Fruit fly (Drosophila melanogaster) whole organism, wandering third instar larva: ENCODE measurements around the gene Ilk.
A peak's percentile ranks its signal among the peaks of the same experiment; 100 is the strongest.

Source experiments
- Abd-B ChIP-seq: fragments of >200 bp; optimal IDR thresholded peaks from 2 replicates; lab custom pipeline; 2017; ENCODE audit warnings: missing biosample characterization, missing genetic modification characterization
- CG32264 ChIP-seq: fragments of 200-800 bp; sonication (Bioruptor generic); optimal IDR thresholded peaks from 2 replicates; lab custom pipeline; 2016; ENCODE audit warnings: missing biosample characterization, missing genetic modification characterization
- CG9705 ChIP-seq: fragments of 200-800 bp; sonication (Bioruptor generic); optimal IDR thresholded peaks from 2 replicates; lab custom pipeline; 2018; ENCODE audit warnings: missing biosample characterization, mild to moderate bottlenecking, missing genetic modification characterization
- CrebA ChIP-seq: fragments of 200-800 bp; sonication (Bioruptor generic); optimal IDR thresholded peaks from 2 replicates; lab custom pipeline; 2016; ENCODE audit warnings: missing biosample characterization, mild to moderate bottlenecking, missing genetic modification characterization, borderline replicate concordance
- Dfd ChIP-seq: fragments of >200 bp; optimal IDR thresholded peaks from 2 replicates; lab custom pipeline; 2017; ENCODE audit warnings: missing biosample characterization, missing genetic modification characterization
- Dif ChIP-seq: fragments of 200-275, 200-300 bp; sonication (Bioruptor generic); optimal IDR thresholded peaks from 2 replicates; lab custom pipeline; 2018; ENCODE audit warnings: missing biosample characterization, missing genetic modification characterization; ENCODE audit not compliant: partially characterized antibody
- GATAd ChIP-seq: sonication (Bioruptor generic); optimal IDR thresholded peaks from 2 replicates; lab custom pipeline; 2016; ENCODE audit warnings: missing biosample characterization, missing genetic modification characterization
- HLH106 ChIP-seq: fragments of 200-800 bp; optimal IDR thresholded peaks from 3 replicates; lab custom pipeline; 2019; ENCODE audit warnings: missing biosample characterization, mild to moderate bottlenecking, missing genetic modification characterization, moderate library complexity
- Hnf4 ChIP-seq: fragments of 200-800 bp; sonication (Bioruptor generic); optimal IDR thresholded peaks from 2 replicates; lab custom pipeline; 2016; ENCODE audit warnings: missing biosample characterization, mild to moderate bottlenecking, missing genetic modification characterization
- Hr78 ChIP-seq: fragments of >200 bp; optimal IDR thresholded peaks from 2 replicates; lab custom pipeline; 2017; ENCODE audit warnings: missing biosample characterization, missing genetic modification characterization
- Hr83 ChIP-seq: fragments of 200-300 bp; sonication (Bioruptor generic); optimal IDR thresholded peaks from 2 replicates; lab custom pipeline; 2016; ENCODE audit warnings: missing biosample characterization, mild to moderate bottlenecking, missing genetic modification characterization, moderate library complexity; ENCODE audit not compliant: poor library complexity, severe bottlenecking
- Jra ChIP-seq: sonication (Bioruptor generic); optimal IDR thresholded peaks from 2 replicates; lab custom pipeline; 2016; ENCODE audit warnings: missing biosample characterization, missing genetic modification characterization
- Mio ChIP-seq: sonication (Bioruptor generic); optimal IDR thresholded peaks from 2 replicates; lab custom pipeline; 2016; ENCODE audit warnings: missing biosample characterization, missing genetic modification characterization
- Myc ChIP-seq: fragments of >200 bp; optimal IDR thresholded peaks from 2 replicates; lab custom pipeline; 2017
- N ChIP-seq: fragments of >200 bp; optimal IDR thresholded peaks from 2 replicates; lab custom pipeline; 2018; ENCODE audit warnings: missing biosample characterization, missing external identifiers, missing genetic modification characterization
- OdsH ChIP-seq: fragments of 200-800 bp; sonication (Bioruptor generic); optimal IDR thresholded peaks from 2 replicates; lab custom pipeline; 2016; ENCODE audit warnings: missing biosample characterization, mild to moderate bottlenecking, missing genetic modification characterization
- Rel ChIP-seq, 2 experiments: fragments of 200-800 bp; sonication (Bioruptor generic) in 1 of 2; optimal IDR thresholded peaks; 2 replicates in 1 of 2; 3 replicates in 1 of 2; lab custom pipeline; 2016 to 2019; ENCODE audit warnings: mild to moderate bottlenecking in 2 of 2, missing biosample characterization in 2 of 2, missing genetic modification characterization in 2 of 2, moderate library complexity in 1 of 2
- Sp1 ChIP-seq: fragments of 200-800 bp; sonication (Bioruptor generic); optimal IDR thresholded peaks from 3 replicates; lab custom pipeline; 2019; ENCODE audit warnings: missing biosample characterization, mild to moderate bottlenecking, missing genetic modification characterization, moderate library complexity
- Vsx2 ChIP-seq: fragments of 200-300, 225-300 bp; sonication (Bioruptor generic); optimal IDR thresholded peaks from 2 replicates; lab custom pipeline; 2018; ENCODE audit warnings: missing biosample characterization, missing genetic modification characterization; ENCODE audit not compliant: partially characterized antibody
- br ChIP-seq: fragments of 200-800 bp; sonication (Bioruptor generic); optimal IDR thresholded peaks from 2 replicates; lab custom pipeline; 2016; ENCODE audit warnings: missing biosample characterization, missing genetic modification characterization
- brk ChIP-seq: fragments of 200-800 bp; sonication (Bioruptor generic); optimal IDR thresholded peaks from 2 replicates; lab custom pipeline; 2016; ENCODE audit warnings: missing biosample characterization, mild to moderate bottlenecking, missing genetic modification characterization
- dl ChIP-seq, 2 experiments: fragments of 175-275, 200-275 bp in 1 of 2; fragments of 200-275 bp in 1 of 2; sonication (Bioruptor generic); optimal IDR thresholded peaks; lab custom pipeline; 2018; ENCODE audit warnings: mild to moderate bottlenecking in 2 of 2, missing biosample characterization in 2 of 2, missing genetic modification characterization in 2 of 2, moderate library complexity in 2 of 2; ENCODE audit not compliant: partially characterized antibody in 2 of 2, insufficient read depth in 1 of 2
- dmrt93B ChIP-seq: fragments of 200-800 bp; sonication (Bioruptor generic); optimal IDR thresholded peaks from 2 replicates; lab custom pipeline; 2018; ENCODE audit warnings: missing biosample characterization, mild to moderate bottlenecking, missing genetic modification characterization
- dsf ChIP-seq: sonication (Bioruptor generic); optimal IDR thresholded peaks from 2 replicates; lab custom pipeline; 2016; ENCODE audit warnings: missing biosample characterization, missing genetic modification characterization, borderline replicate concordance
- ey ChIP-seq: fragments of 200-800 bp; sonication (Bioruptor generic); optimal IDR thresholded peaks from 2 replicates; lab custom pipeline; 2016; ENCODE audit warnings: missing biosample characterization, missing genetic modification characterization
- foxo ChIP-seq, 2 experiments: fragments of 200-800 bp; sonication (Bioruptor generic); optimal IDR thresholded peaks; 2 replicates in 1 of 2; 3 replicates in 1 of 2; lab custom pipeline; 2016 to 2017; ENCODE audit warnings: missing biosample characterization in 2 of 2, missing genetic modification characterization in 2 of 2
- fru ChIP-seq: fragments of 200-800 bp; sonication (Bioruptor generic); optimal IDR thresholded peaks from 3 replicates; lab custom pipeline; 2016; ENCODE audit warnings: missing biosample characterization, mild to moderate bottlenecking, missing genetic modification characterization
- h ChIP-seq: fragments of 200-800 bp; sonication (Bioruptor generic); optimal IDR thresholded peaks from 3 replicates; lab custom pipeline; 2016; ENCODE audit warnings: missing biosample characterization, mild to moderate bottlenecking, missing genetic modification characterization
- jim ChIP-seq: fragments of 175-275, 200-325 bp; sonication (Bioruptor generic); optimal IDR thresholded peaks from 2 replicates; lab custom pipeline; 2016; ENCODE audit warnings: missing biosample characterization, mild to moderate bottlenecking, missing genetic modification characterization
- lola ChIP-seq: fragments of >200 bp; optimal IDR thresholded peaks from 2 replicates; lab custom pipeline; 2017; ENCODE audit warnings: missing biosample characterization, missing genetic modification characterization
- pan ChIP-seq: fragments of >200 bp; optimal IDR thresholded peaks from 2 replicates; lab custom pipeline; 2017
- psq ChIP-seq: fragments of 200-800 bp; sonication (Bioruptor generic); optimal IDR thresholded peaks from 3 replicates; lab custom pipeline; 2017; ENCODE audit warnings: missing biosample characterization, mild to moderate bottlenecking, missing genetic modification characterization, moderate library complexity
- rgr ChIP-seq: fragments of 200-800 bp; sonication (Bioruptor generic); optimal IDR thresholded peaks from 3 replicates; lab custom pipeline; 2016; ENCODE audit warnings: missing biosample characterization, mild to moderate bottlenecking, missing genetic modification characterization
- sage ChIP-seq: fragments of 200-800 bp; sonication (Bioruptor generic); optimal IDR thresholded peaks from 2 replicates; lab custom pipeline; 2016; ENCODE audit warnings: missing biosample characterization, mild to moderate bottlenecking, missing genetic modification characterization
- sv ChIP-seq: fragments of 200-800 bp; sonication (Bioruptor generic); optimal IDR thresholded peaks from 3 replicates; lab custom pipeline; 2016; ENCODE audit warnings: missing biosample characterization, missing genetic modification characterization
- tai ChIP-seq: sonication (Bioruptor generic); optimal IDR thresholded peaks from 2 replicates; lab custom pipeline; 2016; ENCODE audit warnings: missing biosample characterization, missing genetic modification characterization
- usp ChIP-seq: fragments of >200 bp; optimal IDR thresholded peaks from 2 replicates; lab custom pipeline; 2017; ENCODE audit warnings: missing biosample characterization, missing genetic modification characterization
- woc ChIP-seq: sonication (Bioruptor generic); optimal IDR thresholded peaks from 2 replicates; lab custom pipeline; 2016; ENCODE audit warnings: missing biosample characterization, mild to moderate bottlenecking, missing genetic modification characterization

Gene Ilk

DNA sequence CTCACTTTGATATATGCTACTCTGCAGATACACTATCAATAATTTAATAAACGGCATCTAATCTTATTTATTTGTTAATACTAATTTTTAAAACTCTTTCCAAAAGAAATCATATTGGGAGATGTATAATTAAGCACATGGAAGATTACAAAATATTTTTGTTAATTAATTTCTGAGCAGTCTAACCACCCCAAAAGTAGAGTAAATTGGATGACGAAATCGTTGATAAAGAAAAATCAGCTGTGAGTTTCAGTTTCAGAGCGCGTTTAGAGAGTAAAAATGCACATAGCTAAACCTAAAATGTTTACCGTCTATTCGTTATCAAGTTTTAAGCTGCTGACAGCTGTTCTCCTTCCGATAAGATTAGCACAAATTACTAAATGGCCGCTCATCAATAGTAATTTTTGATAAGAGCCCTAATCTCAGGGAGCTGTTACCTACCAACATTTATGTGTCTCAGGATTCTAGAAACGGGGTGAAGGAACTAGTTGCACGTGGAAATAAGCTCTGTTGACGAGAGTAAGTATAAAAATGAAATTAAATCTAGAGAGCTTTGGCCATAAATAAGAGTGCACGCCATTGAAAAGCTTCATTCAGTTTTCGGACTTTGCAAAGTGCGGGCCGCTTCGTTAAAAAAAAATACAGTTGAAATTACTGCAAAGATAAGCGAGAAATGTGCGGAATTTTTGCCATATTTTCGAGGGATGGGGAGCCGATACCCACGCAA lies 44.0 kb upstream of the Ilk start, which contains the start of the genes chb and AsnS:
Gene chb (plus strand): TSS at position 327 of the 727 bp plus-strand sequence.
Gene AsnS (plus strand): TSS at position 592 of the 727 bp plus-strand sequence.
- TF ChIP-seq Hr83 (GFP tag; lab: Kevin White, UChicago) (peak; percentile 35), ey (GFP tag; lab: Kevin White, UChicago) (peak; percentile 83), dmrt93B (GFP tag; lab: Kevin White, UChicago) (peak; percentile 52), Dif (GFP tag; lab: Kevin White, UChicago) (no peak), Hnf4 (GFP tag; lab: Kevin White, UChicago) (peak; percentile 82), pan (no peak), rgr (peak; percentile 92), Vsx2 (no peak), Hr78 (no peak), lola (GFP tag; lab: Kevin White, UChicago) (no peak), Sp1 (GFP tag; lab: Kevin White, UChicago) (peak; percentile 88), foxo (GFP tag; optimal IDR thresholded peaks at IDR 0.05; lab: Kevin White, UChicago) (peak in 1 of 2 experiments; percentile 87), OdsH (peak; percentile 86), dsf (peak; percentile 44), Rel (GFP tag; optimal IDR thresholded peaks at IDR 0.05; lab: Kevin White, UChicago) (no peak), Rel (tag; optimal IDR thresholded peaks at IDR 0.05; lab: Kevin White, UChicago) (peak; percentile 9), N (GFP tag; lab: Kevin White, UChicago) (no peak), GATAd (GFP tag; lab: Kevin White, UChicago) (no peak), fru (peak; percentile 71), CG9705 (GFP tag; lab: Kevin White, UChicago) (no peak), jim (GFP tag; lab: Kevin White, UChicago) (no peak), Dfd (GFP tag; lab: Kevin White, UChicago) (no peak), CG32264 (GFP tag; lab: Kevin White, UChicago) (peak; percentile 64), psq (GFP tag; lab: Kevin White, UChicago) (peak; percentile 65), sv (GFP tag; lab: Kevin White, UChicago) (no peak), h (GFP tag; lab: Kevin White, UChicago) (peak; percentile 87), woc (GFP tag; lab: Kevin White, UChicago) (peak; percentile 87), usp (no peak), HLH106 (tag; lab: Kevin White, UChicago) (peak; percentile 87), Myc (lab: Kevin White, UChicago) (no peak), dl (GFP tag; optimal IDR thresholded peaks at IDR 0.05; lab: Kevin White, UChicago; ENCODE audit: insufficient read depth in 1 of 2, partially characterized antibody in 2 of 2) (peak in 1 of 2 experiments; percentile 8), Abd-B (no peak), CrebA (peak; percentile 41), br (GFP tag; lab: Kevin White, UChicago) (peak; percentile 77), sage (GFP tag; lab: Kevin White, UChicago) (peak; percentile 38), Mio (GFP tag; lab: Kevin White, UChicago) (no peak), Jra (GFP tag; lab: Kevin White, UChicago) (peak; percentile 42), brk (GFP tag; lab: Kevin White, UChicago) (peak; percentile 47), tai (GFP tag; lab: Kevin White, UChicago) (no peak)
- TF ChIP-seq, all 38 proteins: peak for 22

DNA sequence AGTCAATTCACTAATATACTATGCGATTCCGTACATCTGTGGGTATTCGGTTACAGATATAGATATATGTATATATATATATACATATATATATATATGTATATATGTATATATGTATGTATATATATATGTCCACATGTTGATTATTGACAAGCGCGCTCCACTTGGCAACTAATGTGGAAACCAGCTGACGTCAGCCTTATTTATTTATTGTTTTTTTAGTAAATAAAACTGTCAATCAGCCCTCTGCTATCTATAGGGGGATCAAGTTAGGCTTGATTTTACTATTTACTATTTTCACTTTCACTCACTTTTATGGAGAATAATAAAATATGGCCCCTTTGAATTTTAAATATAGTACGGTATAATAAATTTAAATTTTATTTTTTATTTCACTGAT lies 41.7 kb upstream of the Ilk start:
- TF ChIP-seq brk (GFP tag; lab: Kevin White, UChicago) (no peak), dl (GFP tag; optimal IDR thresholded peaks at IDR 0.05; lab: Kevin White, UChicago; ENCODE audit: insufficient read depth in 1 of 2, partially characterized antibody in 2 of 2) (no peak), Myc (lab: Kevin White, UChicago) (no peak), lola (GFP tag; lab: Kevin White, UChicago) (no peak), Dif (GFP tag; lab: Kevin White, UChicago) (no peak), dsf (no peak), br (GFP tag; lab: Kevin White, UChicago) (no peak), foxo (GFP tag; optimal IDR thresholded peaks at IDR 0.05; lab: Kevin White, UChicago) (no peak), woc (GFP tag; lab: Kevin White, UChicago) (no peak), Sp1 (GFP tag; lab: Kevin White, UChicago) (no peak), tai (GFP tag; lab: Kevin White, UChicago) (no peak), h (GFP tag; lab: Kevin White, UChicago) (no peak), Jra (GFP tag; lab: Kevin White, UChicago) (no peak), GATAd (GFP tag; lab: Kevin White, UChicago) (no peak), Vsx2 (no peak), Rel (GFP tag; optimal IDR thresholded peaks at IDR 0.05; lab: Kevin White, UChicago) (no peak), Rel (tag; optimal IDR thresholded peaks at IDR 0.05; lab: Kevin White, UChicago) (no peak), rgr (no peak), Hnf4 (GFP tag; lab: Kevin White, UChicago) (no peak), Dfd (GFP tag; lab: Kevin White, UChicago) (no peak)
